Fruit fly (Drosophila melanogaster) whole organism, embryonic: ENCODE results near the gene CG15330.

ENCODE experiments used
- Abd-B ChIP-seq: fragments of 200-800 bp; sonication (Bioruptor generic); optimal IDR thresholded peaks from 2 replicates; lab custom pipeline; 2018; ENCODE audit warnings: missing biosample characterization, mild to moderate bottlenecking, missing genetic modification characterization, moderate library complexity
- CG10543 ChIP-seq: fragments of 200-800 bp; sonication (Bioruptor generic); optimal IDR thresholded peaks from 3 replicates; lab custom pipeline; 2017; ENCODE audit warnings: missing biosample characterization, mild to moderate bottlenecking, missing genetic modification characterization, moderate library complexity
- CG12155 ChIP-seq: fragments of 200-800 bp; sonication (Bioruptor generic); optimal IDR thresholded peaks from 3 replicates; lab custom pipeline; 2016; ENCODE audit warnings: missing biosample characterization, missing genetic modification characterization
- CG13894 ChIP-seq: fragments of 200-800 bp; sonication (Bioruptor generic); optimal IDR thresholded peaks from 3 replicates; lab custom pipeline; 2018; ENCODE audit warnings: missing biosample characterization, mild to moderate bottlenecking, missing genetic modification characterization, moderate library complexity
- CG14050 ChIP-seq: fragments of 200-800 bp; sonication (Bioruptor generic); IDR thresholded peaks from 3 replicates; pipeline ENCODE4 v1.3.6; 2022; ENCODE audit warnings: missing biosample characterization, missing genetic modification characterization
- CG14441 ChIP-seq: fragments of 200-800 bp; sonication (Bioruptor generic); IDR thresholded peaks from 2 replicates; pipeline ENCODE4 v1.3.6; 2022; ENCODE audit warnings: missing biosample characterization, missing genetic modification characterization
- CG1602 ChIP-seq: fragments of 200-800 bp; sonication (Bioruptor generic); optimal IDR thresholded peaks from 3 replicates; lab custom pipeline; 2016; ENCODE audit warnings: missing biosample characterization, missing genetic modification characterization
- CG17328 ChIP-seq: fragments of 200-800 bp; sonication (Bioruptor generic); IDR thresholded peaks from 2 replicates; pipeline ENCODE4 v1.3.6; 2022; ENCODE audit warnings: missing biosample characterization, missing genetic modification characterization
- CG2889 ChIP-seq: fragments of 200-800 bp; sonication (Bioruptor generic); IDR thresholded peaks from 3 replicates; pipeline ENCODE4 v1.3.6; 2022; ENCODE audit warnings: missing biosample characterization, missing genetic modification characterization
- CG31365 ChIP-seq: fragments of 200-800 bp; sonication (Bioruptor generic); optimal IDR thresholded peaks from 2 replicates; lab custom pipeline; 2018; ENCODE audit warnings: missing biosample characterization, mild to moderate bottlenecking, missing genetic modification characterization
- CG32532 ChIP-seq: fragments of 200-800 bp; sonication (Bioruptor generic); IDR thresholded peaks from 2 replicates; pipeline ENCODE4 v1.3.6; 2022; ENCODE audit warnings: missing biosample characterization, missing genetic modification characterization
- CG32772 ChIP-seq: fragments of 200-800 bp; sonication (Bioruptor generic); IDR thresholded peaks from 2 replicates; pipeline ENCODE4 v1.3.6; 2022; ENCODE audit warnings: missing biosample characterization, missing genetic modification characterization
- CG33213 ChIP-seq: fragments of 200-800 bp; sonication (Bioruptor generic); optimal IDR thresholded peaks from 3 replicates; lab custom pipeline; 2016; ENCODE audit warnings: missing biosample characterization, missing genetic modification characterization
- CG3726 ChIP-seq: fragments of 200-800 bp; sonication (Bioruptor generic); IDR thresholded peaks from 3 replicates; pipeline ENCODE4, ENCODE4 v1.3.6; 2022; ENCODE audit warnings: missing biosample characterization, missing genetic modification characterization
- CG4360 ChIP-seq: fragments of 200-800 bp; sonication (Bioruptor generic); IDR thresholded peaks from 2 replicates; pipeline ENCODE4 v1.3.6; 2022; ENCODE audit warnings: missing biosample characterization, missing genetic modification characterization
- CG4854 ChIP-seq: fragments of 200-800 bp; sonication (Bioruptor generic); optimal IDR thresholded peaks from 2 replicates; lab custom pipeline; 2016; ENCODE audit warnings: missing biosample characterization, missing genetic modification characterization, inconsistent platforms
- CG9797 ChIP-seq: fragments of 200-800 bp; sonication (Bioruptor generic); optimal IDR thresholded peaks from 3 replicates; lab custom pipeline; 2018; ENCODE audit warnings: missing biosample characterization, mild to moderate bottlenecking, missing genetic modification characterization
- CG9876 ChIP-seq: fragments of 200-800 bp; sonication (Bioruptor generic); optimal IDR thresholded peaks from 2 replicates; lab custom pipeline; 2016; ENCODE audit warnings: missing biosample characterization, missing genetic modification characterization
- CTCF ChIP-seq: fragments of 200-800 bp; sonication (Bioruptor generic); optimal IDR thresholded peaks from 2 replicates; lab custom pipeline; 2017; ENCODE audit warnings: missing biosample characterization, mild to moderate bottlenecking, missing genetic modification characterization, moderate library complexity
- Dip2 ChIP-seq: fragments of 200-800 bp; sonication (Bioruptor generic); IDR thresholded peaks from 2 replicates; pipeline ENCODE4 v1.3.6; 2022; ENCODE audit warnings: missing biosample characterization, missing genetic modification characterization
- GATAe ChIP-seq: fragments of 200-800 bp; sonication (Bioruptor generic); conservative IDR thresholded peaks from 2 replicates; pipeline ENCODE4 v1.3.6; 2022; ENCODE audit warnings: missing biosample characterization, missing genetic modification characterization
- HmgZ ChIP-seq: fragments of 200-800 bp; sonication (Bioruptor generic); optimal IDR thresholded peaks from 2 replicates; lab custom pipeline; 2018; ENCODE audit warnings: missing biosample characterization, mild to moderate bottlenecking, missing genetic modification characterization
- Kr ChIP-seq: fragments of 200-800 bp; sonication (Bioruptor generic); optimal IDR thresholded peaks from 2 replicates; lab custom pipeline; 2017; ENCODE audit warnings: missing biosample characterization, mild to moderate bottlenecking, missing genetic modification characterization
- Mad ChIP-seq: fragments of 200-800 bp; sonication (Bioruptor generic); optimal IDR thresholded peaks from 2 replicates; lab custom pipeline; 2016; ENCODE audit warnings: missing biosample characterization, missing genetic modification characterization
- PHDP ChIP-seq: fragments of 200-800 bp; sonication (Bioruptor generic); optimal IDR thresholded peaks from 3 replicates; lab custom pipeline; 2018; ENCODE audit warnings: missing biosample characterization, mild to moderate bottlenecking, missing genetic modification characterization, moderate library complexity
- Six4 ChIP-seq: fragments of 200-800 bp; sonication (Bioruptor generic); optimal IDR thresholded peaks from 2 replicates; lab custom pipeline; 2016; ENCODE audit warnings: missing biosample characterization, missing genetic modification characterization
- Spps ChIP-seq: fragments of 200-800 bp; sonication (Bioruptor generic); optimal IDR thresholded peaks from 2 replicates; lab custom pipeline; 2018; ENCODE audit warnings: missing biosample characterization, mild to moderate bottlenecking, missing genetic modification characterization
- Tbp ChIP-seq: fragments of >200 bp; optimal IDR thresholded peaks from 2 replicates; lab custom pipeline; 2018; ENCODE audit warnings: missing biosample characterization, missing genetic modification characterization
- abd-A ChIP-seq: fragments of 200-800 bp; sonication (Bioruptor generic); optimal IDR thresholded peaks from 3 replicates; lab custom pipeline; 2019; ENCODE audit warnings: missing biosample characterization, mild to moderate bottlenecking, missing genetic modification characterization, moderate library complexity
- ara ChIP-seq: fragments of 200-800 bp; sonication (Bioruptor generic); IDR thresholded peaks from 2 replicates; pipeline ENCODE4 v1.3.6; 2022; ENCODE audit warnings: missing biosample characterization, missing genetic modification characterization
- cato ChIP-seq: fragments of 200-800 bp; sonication (Bioruptor generic); optimal IDR thresholded peaks from 2 replicates; lab custom pipeline; 2016; ENCODE audit warnings: missing biosample characterization, missing genetic modification characterization, borderline replicate concordance
- crp ChIP-seq, 2 experiments: fragments of 200-800 bp; sonication (Bioruptor generic); optimal IDR thresholded peaks; 2 replicates in 1 of 2; 3 replicates in 1 of 2; lab custom pipeline; 2017; ENCODE audit warnings: missing biosample characterization in 2 of 2, missing genetic modification characterization in 2 of 2, mild to moderate bottlenecking in 1 of 2, moderate library complexity in 1 of 2
- danr ChIP-seq: fragments of 200-800 bp; sonication (Bioruptor generic); IDR thresholded peaks from 2 replicates; pipeline ENCODE4 v1.3.6; 2022; ENCODE audit warnings: missing biosample characterization, missing genetic modification characterization
- dimm ChIP-seq: fragments of 200-800 bp; sonication (Bioruptor generic); IDR thresholded peaks from 2 replicates; pipeline ENCODE4 v1.3.6; 2022; ENCODE audit warnings: missing biosample characterization, missing genetic modification characterization
- disco-r ChIP-seq: fragments of 200-800 bp; sonication (Bioruptor generic); optimal IDR thresholded peaks from 2 replicates; lab custom pipeline; 2016; ENCODE audit warnings: missing biosample characterization, missing genetic modification characterization
- ewg ChIP-seq: fragments of 200-800 bp; sonication (Bioruptor generic); optimal IDR thresholded peaks from 3 replicates; lab custom pipeline; 2017; ENCODE audit warnings: mild to moderate bottlenecking, missing biosample characterization, missing genetic modification reagents, missing genetic modification characterization
- gt ChIP-seq: fragments of 200-800 bp; sonication (Bioruptor generic); IDR thresholded peaks from 2 replicates; pipeline ENCODE4 v1.3.6; 2022; ENCODE audit warnings: missing biosample characterization, missing genetic modification characterization
- lmd ChIP-seq: fragments of 200-800 bp; sonication (Bioruptor generic); IDR thresholded peaks from 2 replicates; pipeline ENCODE4 v1.3.6; 2022; ENCODE audit warnings: missing biosample characterization, missing genetic modification characterization
- nerfin-1 ChIP-seq: fragments of 200-800 bp; sonication (Bioruptor generic); optimal IDR thresholded peaks from 3 replicates; lab custom pipeline; 2019; ENCODE audit warnings: missing biosample characterization, mild to moderate bottlenecking, missing genetic modification characterization, moderate library complexity
- onecut ChIP-seq: fragments of 200-800 bp; sonication (Bioruptor generic); IDR thresholded peaks from 2 replicates; pipeline ENCODE4 v1.3.6; 2022; ENCODE audit warnings: missing biosample characterization, missing genetic modification characterization
- org-1 ChIP-seq: fragments of 200-800 bp; sonication (Bioruptor generic); optimal IDR thresholded peaks from 2 replicates; lab custom pipeline; 2017; ENCODE audit warnings: missing biosample characterization, missing genetic modification characterization
- seq ChIP-seq: fragments of 200-800 bp; sonication (Bioruptor generic); IDR thresholded peaks from 2 replicates; pipeline ENCODE4 v1.3.6; 2022; ENCODE audit warnings: missing biosample characterization, missing genetic modification characterization
- sima ChIP-seq: fragments of 200-800 bp; sonication (Bioruptor generic); optimal IDR thresholded peaks from 2 replicates; lab custom pipeline; 2016; ENCODE audit warnings: missing biosample characterization, missing genetic modification characterization
- stc ChIP-seq: fragments of 200-800 bp; sonication (Bioruptor generic); IDR thresholded peaks from 2 replicates; pipeline ENCODE4 v1.3.6; 2022; ENCODE audit warnings: missing biosample characterization, missing genetic modification characterization
- stwl ChIP-seq: fragments of 200-800 bp; sonication (Bioruptor generic); optimal IDR thresholded peaks from 3 replicates; lab custom pipeline; 2018; ENCODE audit warnings: missing biosample characterization, mild to moderate bottlenecking, missing genetic modification characterization, moderate library complexity
- trem ChIP-seq: fragments of 200-800 bp; optimal IDR thresholded peaks from 3 replicates; lab custom pipeline; 2019; ENCODE audit warnings: missing biosample characterization, mild to moderate bottlenecking, missing genetic modification characterization, moderate library complexity
- ttk ChIP-seq: fragments of 200-800 bp; sonication (Bioruptor generic); IDR thresholded peaks from 2 replicates; pipeline ENCODE4 v2.1.2; 2022; ENCODE audit warnings: missing biosample characterization, missing genetic modification characterization
- unc-4 ChIP-seq: fragments of 200-800 bp; sonication (Bioruptor generic); IDR thresholded peaks from 2 replicates; pipeline ENCODE4 v1.3.6; 2022; ENCODE audit warnings: missing biosample characterization, missing genetic modification characterization; ENCODE audit not compliant: partially characterized antibody
- vfl ChIP-seq: fragments of 200-800 bp; sonication (Bioruptor generic); optimal IDR thresholded peaks from 2 replicates; lab custom pipeline; 2016; ENCODE audit warnings: missing biosample characterization, missing genetic modification characterization
- zf30C ChIP-seq: fragments of 200-800 bp; sonication (Bioruptor generic); optimal IDR thresholded peaks from 3 replicates; lab custom pipeline; 2018; ENCODE audit warnings: missing biosample characterization, mild to moderate bottlenecking, missing genetic modification characterization

CG15330 gene

DNA sequence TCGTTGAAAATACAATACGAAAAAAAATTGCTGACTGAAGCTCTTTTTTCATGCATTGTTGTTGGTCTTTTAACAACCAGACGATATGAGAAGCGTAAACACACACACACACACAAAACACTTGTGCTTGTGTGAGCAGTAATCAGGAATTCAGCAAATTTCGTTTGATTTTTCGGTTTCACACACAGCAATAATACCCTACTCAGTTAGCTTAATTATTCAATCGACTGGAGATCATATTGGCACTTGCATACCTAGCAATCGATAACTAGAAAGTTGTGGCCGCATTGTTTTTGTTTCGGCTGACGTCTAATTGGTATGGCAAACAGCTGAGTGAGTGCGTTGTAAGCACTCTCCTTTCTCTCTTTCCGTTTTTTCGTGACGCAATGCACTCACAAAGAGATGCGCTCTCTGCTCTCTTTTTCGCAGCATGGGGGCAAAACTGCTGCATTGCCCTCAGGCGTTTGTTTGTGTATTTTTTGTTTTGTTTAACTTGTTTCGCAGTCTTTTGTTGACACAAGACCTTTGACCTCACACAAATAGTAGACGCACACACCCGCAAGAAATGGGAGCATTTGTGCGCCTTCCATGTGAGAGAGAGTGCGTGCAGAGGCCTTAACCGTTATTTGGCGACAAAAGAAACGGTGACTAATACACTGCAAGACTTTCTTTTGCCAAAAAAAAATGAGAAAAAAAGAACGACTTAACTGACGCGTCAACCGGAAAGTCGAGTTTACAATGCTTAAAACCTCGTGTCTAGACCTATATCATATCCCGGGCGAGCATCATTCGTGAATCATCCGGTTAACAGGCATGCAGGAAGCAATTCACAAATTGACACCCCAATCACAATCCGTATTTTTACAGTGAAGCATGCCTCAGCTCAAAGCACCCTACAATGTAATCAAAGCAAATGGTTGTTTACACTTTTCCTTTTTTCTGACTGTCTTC is 10.8 kb upstream of the CG15330 start (continued):
- TF ChIP-seq CG17328 (GFP tag; lab: Robert Waterston, UW) = no peak
- TF ChIP-seq CG2889 = no peak
- no peak for TF ChIP-seq ara (GFP tag; lab: Robert Waterston, UW)
- peak; percentile 14 for TF ChIP-seq HmgZ (tag; lab: Kevin White, UChicago)
- no peak for TF ChIP-seq org-1 (GFP tag; lab: Kevin White, UChicago)
- no peak for TF ChIP-seq CG4360 (GFP tag; lab: Robert Waterston, UW)
- TF ChIP-seq zf30C = peak; percentile 68
- no peak for TF ChIP-seq ttk
- no peak for TF ChIP-seq cato
- TF ChIP-seq CG10543 (GFP tag; lab: Kevin White, UChicago) = peak; percentile 56
- no peak for TF ChIP-seq Tbp (GFP tag; lab: Kevin White, UChicago)
- TF ChIP-seq PHDP (tag; lab: Kevin White, UChicago) = peak; percentile 37
- no peak for TF ChIP-seq CG4854 (GFP tag; lab: Kevin White, UChicago)
- TF ChIP-seq CTCF (GFP tag; lab: Kevin White, UChicago) = no peak
- TF ChIP-seq CG14441 (GFP tag; lab: Robert Waterston, UW) = 0 out of 2 replicates have a peak, but pooled peaks have one; percentile 35
- TF ChIP-seq Spps (tag; lab: Kevin White, UChicago) = no peak
- TF ChIP-seq CG1602 (GFP tag; lab: Kevin White, UChicago) = no peak
- TF ChIP-seq Mad (GFP tag; lab: Kevin White, UChicago) = no peak
- TF ChIP-seq CG32532 (GFP tag; lab: Robert Waterston, UW) = 0 out of 2 replicates have a peak, but pooled peaks have one; percentile 24
- no peak for TF ChIP-seq CG12155
- TF ChIP-seq dimm (GFP tag; lab: Robert Waterston, UW) = no peak
- no peak for TF ChIP-seq stwl (tag; lab: Kevin White, UChicago)
- TF ChIP-seq seq (GFP tag; lab: Robert Waterston, UW) = no peak
- no peak for TF ChIP-seq trem
- TF ChIP-seq onecut (GFP tag; lab: Robert Waterston, UW) = no peak; the same call in 1 of the 2 replicates
- TF ChIP-seq CG9876 = no peak
- no peak for TF ChIP-seq GATAe (GFP tag; lab: Robert Waterston, UW)
- TF ChIP-seq Six4 (GFP tag; lab: Kevin White, UChicago) = no peak
- peak; percentile 25 for TF ChIP-seq nerfin-1
- no peak for TF ChIP-seq CG3726 (GFP tag; lab: Robert Waterston, UW)
- TF ChIP-seq gt (GFP tag; lab: Robert Waterston, UW) = no peak
- 0 out of 2 replicates have a peak, but pooled peaks have one; percentile 33 for TF ChIP-seq CG32772 (GFP tag; lab: Robert Waterston, UW)
- no peak for TF ChIP-seq CG9797 (GFP tag; lab: Kevin White, UChicago)
- TF ChIP-seq Kr (GFP tag; lab: Kevin White, UChicago) = no peak
- no peak for TF ChIP-seq CG14050
- no peak for TF ChIP-seq CG13894 (tag; lab: Kevin White, UChicago)
- TF ChIP-seq lmd = peak; percentile 45; the same call in 1 of the 2 replicates
- no peak for TF ChIP-seq Abd-B (GFP tag; lab: Kevin White, UChicago)
- TF ChIP-seq stc = 0 out of 2 replicates have a peak, but pooled peaks have one; percentile 8
- no peak for TF ChIP-seq CG31365
- peak; percentile 1 for TF ChIP-seq ewg
- no peak for TF ChIP-seq disco-r
- no peak for TF ChIP-seq unc-4
- TF ChIP-seq CG33213 = no peak
- TF ChIP-seq sima (GFP tag; lab: Kevin White, UChicago) = no peak
- peak; percentile 38 for TF ChIP-seq abd-A (tag; lab: Kevin White, UChicago)
- TF ChIP-seq vfl (GFP tag; lab: Kevin White, UChicago) = peak; percentile 17
- TF ChIP-seq Dip2 (GFP tag; lab: Robert Waterston, UW) = no peak
- TF ChIP-seq danr (GFP tag; lab: Robert Waterston, UW) = no peak
- peak in 1 of 2 experiments; percentile 54 for TF ChIP-seq crp (GFP tag; optimal IDR thresholded peaks at IDR 0.05; lab: Kevin White, UChicago)
